Fruit fly (Drosophila melanogaster) S2 (cell line): ENCODE data around the gene Vps39.

Source experiments
- CG8478 ChIP-seq: fragments of >200 bp; optimal IDR thresholded peaks from 2 replicates; lab custom pipeline; 2018
- CTCF ChIP-seq, 2 experiments: fragments of >200 bp; optimal IDR thresholded peaks; 2 replicates each; lab custom pipeline; 2018

The Vps39 gene

DNA sequence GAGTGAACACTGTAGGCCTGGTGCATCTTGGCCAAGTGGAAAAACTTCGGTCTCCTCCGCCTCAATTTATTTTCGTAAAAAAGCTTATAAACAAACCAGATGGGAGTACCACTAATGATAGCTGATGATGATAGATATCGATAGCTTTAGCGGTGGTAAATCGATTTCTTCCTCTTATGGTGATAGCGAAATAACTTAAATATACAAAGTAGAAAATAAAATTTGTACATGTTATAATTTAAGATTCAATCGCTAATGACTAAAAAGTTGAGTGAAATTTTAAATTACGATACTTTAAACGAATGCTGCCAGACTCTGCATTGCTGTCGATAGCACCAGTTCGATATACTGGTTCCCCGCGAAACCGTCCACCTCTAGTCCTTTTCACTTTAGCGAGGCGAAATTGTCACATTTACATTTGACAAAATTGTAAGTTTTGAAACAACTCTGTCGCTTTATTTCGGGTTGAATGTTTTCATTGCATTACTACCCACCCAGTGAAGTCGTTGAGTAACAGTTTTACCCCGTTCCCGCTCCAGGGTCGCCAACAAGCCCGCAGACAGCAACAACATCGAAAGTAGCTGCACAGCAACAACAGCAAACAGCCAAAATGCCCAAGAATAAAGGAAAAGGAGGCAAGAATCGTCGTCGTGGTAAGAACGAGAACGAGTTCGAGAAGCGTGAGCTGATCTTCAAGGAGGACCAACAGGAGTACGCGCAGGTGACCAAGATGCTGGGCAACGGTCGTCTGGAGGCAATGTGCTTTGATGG, at the start of gene Vps39, which contains the start of gene eIF1A:
Vps39 (minus strand) TSS at position 119 of the 771 bp plus-strand sequence.
eIF1A (plus strand) TSS at position 338 of the 771 bp plus-strand sequence.
- TF ChIP-seq CG8478 (lab: Kevin White, UChicago) (no peak), CTCF (optimal IDR thresholded peaks at IDR 0.05; lab: Kevin White, UChicago) (no peak)

DNA sequence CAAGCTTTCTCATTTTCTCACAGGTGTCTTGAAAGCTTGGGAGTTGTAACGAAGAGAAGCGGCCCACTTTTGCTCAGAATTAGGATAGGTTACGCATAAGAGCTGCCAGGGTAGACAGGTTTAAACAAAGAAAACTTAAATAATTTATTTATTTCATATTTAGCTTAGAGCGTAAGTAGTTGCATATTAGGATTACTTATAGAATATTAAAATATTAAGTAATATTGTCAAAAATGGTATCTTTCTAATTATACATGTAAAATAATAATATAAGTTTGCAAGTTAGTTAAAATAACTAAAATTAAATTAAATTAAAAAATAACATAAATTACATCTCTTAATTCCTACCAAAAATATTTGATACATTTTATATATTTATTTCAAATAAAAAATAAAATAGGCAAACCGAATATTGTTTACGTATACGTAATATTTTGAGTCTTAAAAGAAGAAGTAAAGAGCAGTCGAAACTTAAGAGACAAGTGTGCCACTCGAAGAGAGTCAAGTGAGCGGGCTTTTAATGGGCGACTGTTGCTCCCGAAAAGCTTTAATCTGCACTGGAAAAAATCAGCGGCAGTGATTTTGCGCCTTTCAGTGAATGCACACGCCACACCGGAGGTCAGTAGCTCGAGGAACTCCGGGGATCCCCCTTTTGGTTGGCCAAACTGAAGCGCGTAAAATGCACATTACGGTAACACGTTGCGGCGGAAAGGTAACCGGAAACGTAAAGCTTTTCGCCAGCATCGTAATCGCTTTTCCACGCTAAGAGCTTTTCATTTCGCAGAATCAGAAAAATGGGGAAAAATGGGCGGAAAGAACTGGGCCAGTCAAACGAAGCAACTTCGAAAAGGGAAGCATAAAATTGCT, 40.8 kb upstream of the Vps39 start:
- no peak for TF ChIP-seq CG8478 (lab: Kevin White, UChicago)
- no peak for TF ChIP-seq CTCF (optimal IDR thresholded peaks at IDR 0.05; lab: Kevin White, UChicago)

DNA sequence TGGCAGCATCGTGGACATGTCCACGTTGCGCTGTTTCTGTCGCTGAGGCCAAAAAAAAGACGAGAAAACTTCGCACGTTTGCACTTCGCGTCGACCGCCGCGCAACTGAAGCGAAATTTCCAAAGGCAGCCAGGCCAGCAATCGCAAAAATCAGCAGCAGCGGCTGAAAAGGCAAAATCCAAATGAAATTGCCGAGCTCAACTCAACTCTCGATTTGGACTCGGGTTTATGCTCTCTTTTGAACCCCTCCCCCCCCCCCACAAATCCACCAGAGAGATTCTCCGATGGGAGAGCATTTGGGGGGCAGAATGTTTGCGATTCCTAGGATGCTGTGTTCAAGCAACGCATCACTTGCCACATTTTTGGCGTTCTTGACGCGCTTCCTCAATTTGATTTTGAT, 40.1 kb upstream of the Vps39 start, which contains the start of gene PKD:
PKD (minus strand) TSS at position 88 of the 400 bp plus-strand sequence.
- no peak for TF ChIP-seq CTCF (optimal IDR thresholded peaks at IDR 0.05; lab: Kevin White, UChicago)
- TF ChIP-seq CG8478 (lab: Kevin White, UChicago) = no peak

DNA sequence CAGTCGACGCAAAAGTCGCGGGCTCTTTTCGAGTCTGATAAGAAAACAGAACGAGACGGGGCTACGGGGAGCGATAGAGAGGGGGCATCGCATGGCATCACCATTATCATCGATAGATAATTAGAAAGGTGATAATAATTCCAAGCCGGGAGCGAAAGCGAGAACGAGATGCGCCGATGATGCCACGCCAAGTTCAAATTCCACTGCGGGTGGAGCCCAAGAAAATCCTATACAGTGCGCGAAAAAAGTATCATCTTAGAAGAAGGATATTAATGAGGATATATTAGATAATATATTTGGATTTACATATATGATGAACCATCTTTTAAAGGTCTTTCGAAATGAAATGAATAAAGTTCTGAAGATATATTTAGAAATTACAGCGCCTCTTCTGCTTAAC, 38.5 kb upstream of the Vps39 start:
- TF ChIP-seq CTCF (optimal IDR thresholded peaks at IDR 0.05; lab: Kevin White, UChicago) = no peak

DNA sequence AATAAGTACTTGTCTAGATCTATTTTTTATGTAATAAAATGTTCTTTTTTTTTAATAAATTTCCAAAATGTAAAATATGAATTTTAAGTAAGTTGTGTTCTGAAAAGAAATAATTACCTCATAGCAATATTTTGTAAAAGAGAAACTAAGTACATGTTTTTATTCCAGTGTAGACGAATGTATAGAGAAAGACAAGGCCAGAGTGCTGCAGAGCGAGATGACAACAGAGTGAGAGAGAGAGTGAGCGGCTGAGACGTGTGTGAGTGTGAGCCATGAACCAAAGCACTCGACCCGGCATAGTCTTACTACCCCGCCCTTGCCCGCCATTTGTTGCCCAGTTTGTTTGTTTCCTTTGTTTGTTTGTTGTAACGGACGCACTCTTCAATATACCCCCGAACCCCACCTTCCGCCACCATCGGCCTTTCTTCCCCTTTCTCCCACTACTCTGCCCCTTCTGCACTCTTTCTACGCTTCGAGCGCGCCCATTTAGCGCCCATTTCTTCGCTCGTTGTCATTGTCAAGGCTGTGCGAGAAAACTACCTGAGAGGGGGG, 37.2 kb upstream of the Vps39 start:
- TF ChIP-seq CTCF (optimal IDR thresholded peaks at IDR 0.05; lab: Kevin White, UChicago) = no peak
- no peak for TF ChIP-seq CG8478 (lab: Kevin White, UChicago)

DNA sequence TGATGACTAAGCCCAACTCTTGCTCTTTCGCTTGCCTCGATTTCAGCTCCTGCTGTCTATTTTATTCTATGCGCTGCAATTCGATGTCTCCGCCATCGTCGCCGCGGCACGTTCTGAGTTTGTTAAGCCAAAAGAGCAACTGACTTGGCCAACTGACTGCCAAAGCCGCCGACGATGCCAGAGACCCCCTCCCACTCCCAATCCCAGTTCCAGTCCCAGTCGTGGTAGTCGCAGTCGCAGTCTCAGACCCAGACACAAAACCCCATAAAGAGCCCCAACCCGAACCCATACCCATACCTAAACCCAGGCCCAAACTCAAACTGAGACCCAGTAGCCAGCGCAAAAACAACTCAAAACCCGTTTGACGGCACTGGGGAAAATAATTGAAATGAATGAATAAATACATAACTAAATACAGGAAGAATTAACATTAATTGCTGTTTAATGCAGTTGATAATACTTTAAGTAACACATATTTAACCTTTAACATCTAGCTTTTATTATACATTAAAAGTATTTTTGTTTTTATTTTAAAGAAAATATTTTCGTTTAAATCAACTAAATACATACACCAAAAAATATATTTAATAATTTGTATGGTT, 36.6 kb upstream of the Vps39 start:
- TF ChIP-seq CG8478 (lab: Kevin White, UChicago) (no peak), CTCF (optimal IDR thresholded peaks at IDR 0.05; lab: Kevin White, UChicago) (no peak)

DNA sequence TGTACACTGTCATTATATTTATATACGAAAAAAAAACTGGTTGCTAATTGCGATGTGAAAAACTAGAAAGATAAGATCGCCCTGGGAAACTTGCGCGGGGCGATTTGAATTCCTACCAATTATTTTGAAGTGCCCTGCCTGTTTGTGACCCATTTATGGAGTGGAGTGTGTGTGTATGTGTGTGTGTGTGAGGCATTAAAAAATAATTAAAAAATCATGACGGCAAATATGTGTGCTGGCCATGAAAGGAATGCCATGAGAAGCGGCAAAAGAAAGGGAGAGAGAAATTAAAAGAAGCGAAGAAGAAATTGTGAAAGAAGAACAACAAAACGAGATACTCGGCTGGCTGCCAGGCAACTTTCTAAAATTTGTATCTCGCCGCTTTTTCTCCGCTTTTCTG, 35.7 kb upstream of the Vps39 start:
- no peak for TF ChIP-seq CG8478 (lab: Kevin White, UChicago)
- TF ChIP-seq CTCF (optimal IDR thresholded peaks at IDR 0.05; lab: Kevin White, UChicago) = no peak

DNA sequence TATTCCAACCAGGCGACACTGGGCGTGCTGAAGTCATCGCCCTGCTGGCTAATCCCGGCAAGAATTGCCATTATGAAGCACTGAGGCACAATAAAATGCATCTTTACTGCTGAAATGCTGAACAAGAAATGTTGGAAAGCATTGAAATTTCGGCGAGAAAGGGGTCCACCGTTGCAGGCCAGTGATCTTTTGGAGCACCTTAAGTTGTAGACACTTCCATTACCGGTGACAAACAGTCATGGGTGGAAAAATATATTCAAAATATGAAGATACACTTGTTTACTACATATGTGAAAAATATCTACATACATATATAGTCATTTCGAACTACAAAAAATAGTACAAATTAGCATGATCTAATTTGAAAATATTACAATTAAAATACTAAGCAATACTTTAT, 28.5 kb upstream of the Vps39 start, which contains the start of gene CG7126:
CG7126 (minus strand) TSS at position 101 of the 400 bp plus-strand sequence.
- no peak for TF ChIP-seq CG8478 (lab: Kevin White, UChicago)

DNA sequence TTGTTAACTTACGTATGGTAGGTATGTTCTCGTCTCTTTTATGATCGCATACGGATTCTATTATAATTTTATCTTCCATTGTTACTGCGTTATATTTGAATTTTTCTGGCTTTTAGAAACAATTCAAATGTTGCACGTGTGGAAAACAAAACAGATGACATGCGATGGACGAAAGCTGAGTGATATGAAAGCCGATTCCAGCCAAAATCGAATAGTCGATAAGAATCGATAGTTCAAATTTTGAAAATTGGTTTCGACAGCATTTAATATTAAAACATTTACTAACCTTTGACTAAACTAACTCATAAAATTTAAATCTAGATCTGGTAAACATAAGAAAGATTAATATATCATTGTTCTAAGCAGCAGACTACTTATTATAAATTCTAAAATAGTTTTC, 27.3 kb upstream of the Vps39 start, which contains the start of gene Polr1E:
Polr1E (minus strand) TSS at position 160 of the 400 bp plus-strand sequence.
- no peak for TF ChIP-seq CTCF (optimal IDR thresholded peaks at IDR 0.05; lab: Kevin White, UChicago)
- no peak for TF ChIP-seq CG8478 (lab: Kevin White, UChicago)

DNA sequence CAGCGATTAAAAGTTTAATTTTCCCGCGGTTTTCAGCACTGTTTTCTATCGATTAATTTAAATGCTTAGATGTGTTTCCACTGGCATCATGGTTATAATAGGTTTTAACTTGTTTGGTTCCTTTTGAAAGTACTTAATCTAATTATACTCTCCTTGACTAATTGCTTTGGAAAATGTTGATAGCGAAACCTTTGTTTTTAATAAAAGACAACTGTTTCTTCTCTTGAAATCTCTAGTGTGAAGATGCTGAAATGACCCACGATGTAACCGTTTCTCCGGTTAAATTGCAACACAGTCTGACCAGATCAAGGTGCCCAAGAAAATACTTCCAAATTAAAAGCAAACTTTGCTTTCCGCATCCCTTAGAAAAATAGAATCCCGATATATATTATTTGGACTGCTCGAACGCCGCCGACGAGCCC, 24.7 kb upstream of the Vps39 start, which contains the start of gene Dlc90F:
Dlc90F (plus strand) TSS at position 330 of the 422 bp plus-strand sequence.
- TF ChIP-seq CG8478 (lab: Kevin White, UChicago) (no peak), CTCF (optimal IDR thresholded peaks at IDR 0.05; lab: Kevin White, UChicago) (no peak)

DNA sequence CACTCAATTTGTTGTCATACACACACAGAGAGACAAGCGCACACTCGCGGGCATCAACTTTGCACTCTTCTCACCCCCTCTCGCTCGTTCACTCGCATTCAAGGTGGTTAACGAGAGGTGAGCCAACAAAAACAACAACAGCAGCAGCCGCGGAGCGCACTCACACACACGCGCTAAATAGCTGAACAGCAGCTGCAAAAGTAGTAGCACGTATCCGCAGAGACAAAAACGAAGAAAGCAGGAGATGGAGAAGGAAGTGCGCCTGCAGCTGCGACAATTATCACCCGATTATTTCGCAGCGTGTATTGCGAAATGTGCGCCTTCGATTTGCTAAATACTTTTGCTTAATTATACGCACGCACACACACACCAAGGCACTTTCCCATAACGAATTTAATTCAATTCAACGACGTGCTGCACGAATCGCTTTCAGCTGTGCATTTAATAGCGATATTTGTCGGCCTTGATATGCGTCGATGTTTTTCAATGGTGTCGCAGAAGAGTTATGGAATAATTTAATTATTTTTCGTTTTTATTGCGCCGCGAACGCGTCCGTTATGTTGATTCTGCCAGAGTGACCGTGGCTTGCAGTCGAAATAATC, 24.2 kb upstream of the Vps39 start:
- no peak for TF ChIP-seq CG8478 (lab: Kevin White, UChicago)
- TF ChIP-seq CTCF (optimal IDR thresholded peaks at IDR 0.05; lab: Kevin White, UChicago) = no peak

DNA sequence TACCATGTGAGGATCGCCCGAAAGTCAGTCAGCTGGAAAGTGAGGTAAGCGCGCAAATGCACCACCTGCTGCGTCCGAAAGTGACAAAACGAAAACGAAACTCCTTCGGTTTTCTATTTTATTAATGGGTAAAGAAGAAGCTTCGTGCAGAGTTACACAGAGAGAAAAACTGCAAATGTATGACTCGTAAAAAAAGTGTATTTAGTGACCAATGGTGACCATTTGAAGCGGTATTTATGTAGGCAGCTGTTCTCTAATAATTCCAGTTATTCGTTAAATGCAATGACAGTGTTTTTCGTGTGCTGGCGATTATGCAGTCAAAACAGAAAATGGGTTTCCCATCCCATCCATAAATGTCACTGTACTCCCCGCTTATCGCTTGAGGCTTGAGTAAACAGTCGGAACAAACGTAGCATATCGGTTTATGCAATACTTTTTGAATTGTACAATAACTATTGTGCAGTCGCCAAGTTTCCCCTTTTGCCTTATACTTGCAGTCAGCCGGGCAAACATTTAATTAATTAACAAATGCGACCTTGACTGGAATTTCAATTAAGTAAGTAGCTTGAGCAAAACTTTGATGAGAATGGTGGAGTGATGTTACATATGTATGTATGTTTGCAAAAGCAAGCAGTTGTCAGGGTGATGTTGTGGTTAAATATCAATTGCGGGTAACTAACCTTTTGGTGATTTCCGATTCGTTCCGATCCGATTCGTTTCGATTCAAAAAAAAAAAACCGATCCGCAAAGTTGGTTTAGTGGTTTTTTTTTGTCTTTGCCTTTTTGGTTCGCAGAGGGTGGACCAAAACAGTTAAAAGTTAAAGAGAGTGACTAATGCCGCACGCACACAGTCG, 23.4 kb upstream of the Vps39 start:
- TF ChIP-seq CG8478 (lab: Kevin White, UChicago) = no peak
- TF ChIP-seq CTCF (optimal IDR thresholded peaks at IDR 0.05; lab: Kevin White, UChicago) = no peak

DNA sequence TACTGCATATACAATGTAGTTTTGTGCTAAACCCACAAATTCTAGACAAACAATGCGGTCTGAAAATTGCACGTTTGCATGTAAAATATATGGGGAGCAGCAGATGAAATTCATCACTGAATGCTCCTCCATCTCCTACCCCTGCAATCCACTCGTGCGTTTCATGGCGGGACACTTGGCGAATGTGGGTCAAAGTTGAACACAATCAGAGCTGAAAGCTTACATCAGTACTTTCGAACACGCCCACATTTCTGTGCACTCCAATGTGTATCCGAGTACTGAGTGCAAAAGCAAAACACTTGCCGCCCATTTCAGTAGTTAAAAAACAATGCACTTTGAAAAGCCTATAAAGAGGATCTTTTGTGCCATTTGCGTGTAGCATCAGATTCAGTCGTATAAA, 22.5 kb upstream of the Vps39 start:
- TF ChIP-seq CTCF (optimal IDR thresholded peaks at IDR 0.05; lab: Kevin White, UChicago) (no peak), CG8478 (lab: Kevin White, UChicago) (no peak)
